Worm (Caenorhabditis elegans): ENCODE results near the gene Y54F10BM.20.

Gene Y54F10BM.20

DNA sequence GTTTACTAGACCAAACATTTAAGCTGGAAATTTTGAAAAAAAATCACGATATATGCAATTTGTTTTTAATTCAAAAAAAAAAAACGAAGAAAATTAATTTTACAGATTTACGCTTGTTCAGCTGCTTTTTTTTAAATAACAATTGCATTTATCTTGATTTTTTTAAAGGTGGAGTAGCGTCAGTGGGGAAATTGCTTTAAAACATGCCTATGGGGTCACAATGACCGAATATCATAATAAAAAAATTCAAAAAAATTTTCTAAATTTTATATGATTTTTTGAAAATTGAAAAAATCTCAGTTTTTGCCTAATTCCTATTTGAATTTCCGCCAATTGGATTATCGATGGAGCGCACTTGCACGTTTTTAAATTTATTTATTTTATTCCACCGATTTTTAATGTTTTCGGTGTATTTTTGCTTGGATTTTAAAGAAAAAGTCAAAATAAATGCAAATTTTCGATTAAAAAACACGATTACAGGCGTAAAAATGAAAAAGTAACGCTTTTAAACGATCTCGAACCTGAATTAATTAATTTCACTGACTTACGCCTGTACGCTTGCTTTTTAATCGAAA lies 37.0 kb upstream of the Y54F10BM.20 start:
- peak; percentile 71; the same call in 1 of the 2 replicates for TF ChIP-seq mcd-1 (GFP tag; IDR thresholded peaks at IDR 0.05)

DNA sequence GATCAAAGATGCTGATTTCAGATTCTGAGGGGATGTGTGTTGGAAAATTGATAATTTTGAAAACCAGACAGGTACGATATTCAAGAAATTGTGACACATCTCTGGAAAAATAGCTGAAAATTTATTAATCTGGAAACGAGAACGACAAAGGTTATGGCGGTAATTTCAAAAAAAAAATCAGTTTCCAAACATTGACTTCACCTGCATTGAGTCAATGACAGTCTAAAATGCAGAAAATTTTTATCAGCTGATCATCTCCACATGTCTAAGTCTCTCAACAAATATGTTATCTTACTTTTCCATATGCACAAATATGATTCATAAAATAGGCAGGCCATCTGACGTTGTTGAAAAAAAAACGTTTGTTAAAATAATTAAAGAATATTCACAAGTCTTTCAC lies 36.0 kb upstream of the Y54F10BM.20 start, which contains the start of gene fbxa-48:
fbxa-48 (minus strand) TSS at position 101 of the 400 bp plus-strand sequence.
- TF ChIP-seq lin-54 (GFP tag; optimal IDR thresholded peaks at IDR 0.05), result no peak
- TF ChIP-seq nhr-80 (tag; optimal IDR thresholded peaks at IDR 0.05), result peak; percentile 5

- TF ChIP-seq madf-8 (GFP tag; conservative IDR thresholded peaks at IDR 0.05) (no peak), ccch-3 (GFP tag; optimal IDR thresholded peaks at IDR 0.05) (no peak), unc-62 (GFP tag; optimal IDR thresholded peaks at IDR 0.05) (no peak), let-607 (tag; optimal IDR thresholded peaks at IDR 0.05) (no peak), B0261.1 (tag; optimal IDR thresholded peaks at IDR 0.05) (no peak), hmg-20 (GFP tag; IDR thresholded peaks at IDR 0.05) (no peak), D2030.7 (GFP tag; IDR thresholded peaks at IDR 0.05) (no peak), ceh-79 (tag; optimal IDR thresholded peaks at IDR 0.05) (no peak)
Observed at ce11 chrIII:2272732-2273131, 35.3 kb upstream of the Y54F10BM.20 start, which contains the start of gene fbxa-39. fbxa-39 (plus strand) TSS chrIII:2273032.

DNA sequence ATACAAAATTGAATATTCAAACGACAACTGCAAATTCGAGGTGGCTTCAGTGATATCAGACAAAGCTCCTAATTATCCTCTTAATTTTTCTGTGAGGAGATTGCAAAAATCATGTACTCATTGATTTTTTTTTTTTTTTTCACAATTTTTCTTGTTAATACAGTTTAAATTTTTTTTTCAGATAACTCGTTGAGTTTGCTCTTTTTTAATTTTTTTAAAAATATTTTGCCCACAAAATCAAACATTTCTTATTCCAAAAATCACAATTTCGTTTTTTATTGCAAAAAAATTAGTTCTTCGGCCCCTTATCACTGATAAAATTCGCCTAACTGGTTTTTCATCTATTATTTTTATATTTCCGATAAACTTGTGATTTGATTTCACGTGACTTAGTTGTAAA lies 31.2 kb upstream of the Y54F10BM.20 start, which contains the start of gene Y54F10BM.21:
Y54F10BM.21 (plus strand) TSS at position 301 of the 400 bp plus-strand sequence.
- TF ChIP-seq let-526 (GFP tag; IDR thresholded peaks at IDR 0.05) (no peak), die-1 (tag; optimal IDR thresholded peaks at IDR 0.05) (no peak), aptf-2 (GFP tag; conservative IDR thresholded peaks at IDR 0.05) (no peak), lin-54 (GFP tag; optimal IDR thresholded peaks at IDR 0.05) (no peak), T26A5.8 (tag; optimal IDR thresholded peaks at IDR 0.05) (no peak), unc-62 (GFP tag; optimal IDR thresholded peaks at IDR 0.05) (no peak), fkh-3 (tag; optimal IDR thresholded peaks at IDR 0.05) (no peak), tbp1 (GFP tag; optimal IDR thresholded peaks at IDR 0.05) (no peak), egl-44 (GFP tag; IDR thresholded peaks at IDR 0.05) (no peak), gei-17 (GFP tag; optimal IDR thresholded peaks at IDR 0.05) (no peak), mcd-1 (GFP tag; IDR thresholded peaks at IDR 0.05) (no peak), ztf-18 (tag; optimal IDR thresholded peaks at IDR 0.05) (no peak), F10E7.11 (tag; optimal IDR thresholded peaks at IDR 0.05) (no peak), athp-1 (tag; optimal IDR thresholded peaks at IDR 0.05) (no peak), ekl-4 (GFP tag; IDR thresholded peaks at IDR 0.05) (no peak), F55B11.4 (tag; optimal IDR thresholded peaks at IDR 0.05; ENCODE audit: borderline replicate concordance, insufficient read depth) (no peak), nhr-179 (tag; optimal IDR thresholded peaks at IDR 0.05) (no peak), sea-2 (GFP tag; IDR thresholded peaks at IDR 0.05) (no peak), F22D6.2 (tag; optimal IDR thresholded peaks at IDR 0.05) (no peak), nhr-27 (tag; optimal IDR thresholded peaks at IDR 0.05) (no peak)

- no peak for TF ChIP-seq C06A6.2 (GFP tag; conservative IDR thresholded peaks at IDR 0.05)
- no peak for TF ChIP-seq hmg-20 (GFP tag; IDR thresholded peaks at IDR 0.05)
- no peak for TF ChIP-seq nfyb-1 (GFP tag; IDR thresholded peaks at IDR 0.05)
- no peak for TF ChIP-seq lsy-27 (tag; optimal IDR thresholded peaks at IDR 0.05; ENCODE audit: borderline replicate concordance, insufficient read depth)
- no peak for TF ChIP-seq rpc-1 (optimal IDR thresholded peaks at IDR 0.05)
- no peak for TF ChIP-seq rpc-1 (tag; optimal IDR thresholded peaks at IDR 0.05)
- no peak for TF ChIP-seq nfya-1 (tag; optimal IDR thresholded peaks at IDR 0.05; ENCODE audit: borderline replicate concordance, insufficient read depth)
- TF ChIP-seq F52B5.7 (tag; optimal IDR thresholded peaks at IDR 0.05), result no peak
- no peak for TF ChIP-seq dpl-1 (GFP tag; optimal IDR thresholded peaks at IDR 0.05)
- TF ChIP-seq ceh-58 (GFP tag; IDR thresholded peaks at IDR 0.05), result no peak
- no peak for TF ChIP-seq mes-4 (tag; optimal IDR thresholded peaks at IDR 0.05)
- TF ChIP-seq Y56A3A.18 (GFP tag; IDR thresholded peaks at IDR 0.05), result no peak
- no peak for TF ChIP-seq xnd-1 (tag; optimal IDR thresholded peaks at IDR 0.05)
- TF ChIP-seq nhr-90 (tag; optimal IDR thresholded peaks at IDR 0.05), result no peak
- TF ChIP-seq K11D2.4 (GFP tag; IDR thresholded peaks at IDR 0.05), result no peak
- TF ChIP-seq egl-44 (GFP tag; IDR thresholded peaks at IDR 0.05), result no peak
- no peak for TF ChIP-seq madf-10 (tag; optimal IDR thresholded peaks at IDR 0.05)
Observed at ce11 chrIII:2279457-2279856, 28.6 kb upstream of the Y54F10BM.20 start, which contains the start of gene Y54F10BM.23. Y54F10BM.23 (minus strand) TSS chrIII:2279557.
